Worm (Caenorhabditis elegans) whole organism, L4 larva: ENCODE data around the gene T26A8.3.

Experiments used
- ama-1 ChIP-seq: fragments of 150-350 bp; optimal IDR thresholded peaks from 2 replicates; lab custom pipeline; 2014; ENCODE audit warnings: inconsistent platforms, mixed read lengths
- dve-1 ChIP-seq: sonication (generic microtip); optimal IDR thresholded peaks from 2 replicates; lab custom pipeline; 2017; ENCODE audit warnings: antibody characterized with exemption, mild to moderate bottlenecking, missing genetic modification characterization, missing compliant biosample characterization; ENCODE audit not compliant: insufficient read depth
- nhr-237 ChIP-seq: sonication (generic microtip); optimal IDR thresholded peaks from 2 replicates; lab custom pipeline; 2017; ENCODE audit warnings: missing biosample characterization, missing genetic modification characterization
- nhr-28 ChIP-seq: fragments of 150-350 bp; optimal IDR thresholded peaks from 2 replicates; lab custom pipeline; 2014; ENCODE audit warnings: missing biosample characterization, missing genetic modification characterization
- zag-1 ChIP-seq: fragments of 150-350 bp; optimal IDR thresholded peaks from 2 replicates; lab custom pipeline; 2014; ENCODE audit warnings: missing biosample characterization, missing genetic modification characterization
- ztf-7 ChIP-seq: fragments of 150-350 bp; optimal IDR thresholded peaks from 2 replicates; lab custom pipeline; 2014; ENCODE audit warnings: missing biosample characterization, missing genetic modification characterization

DNA sequence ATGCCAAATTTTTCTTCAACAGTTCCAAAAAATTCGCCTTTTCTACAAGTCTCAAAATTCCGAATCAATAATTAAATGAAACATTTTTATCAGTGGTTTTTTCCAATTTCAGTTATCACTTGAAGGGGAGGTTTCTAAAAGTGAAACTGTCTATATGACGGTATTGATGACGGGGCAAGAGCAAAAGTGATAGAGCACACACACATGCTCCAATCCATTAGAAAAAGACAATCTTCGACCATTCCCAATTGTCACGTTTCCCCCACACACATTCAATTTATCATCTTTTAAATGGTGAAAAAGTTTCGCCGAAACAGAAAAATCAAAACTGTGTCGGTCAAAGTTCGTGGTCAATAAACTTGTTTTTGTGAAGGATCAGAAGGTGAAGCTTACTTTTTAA, 26.7 kb upstream of the T26A8.3 start:
- TF ChIP-seq zag-1 (tag; lab: Kevin White, UChicago): no peak
- no peak for TF ChIP-seq nhr-237
- TF ChIP-seq ama-1 (lab: Kevin White, UChicago): no peak
- TF ChIP-seq ztf-7 (tag; lab: Kevin White, UChicago): peak; percentile 47
- peak; percentile 88 for TF ChIP-seq dve-1 (tag; lab: Kevin White, UChicago)
- peak; percentile 54 for TF ChIP-seq nhr-28 (tag; lab: Kevin White, UChicago)
